Worm (Caenorhabditis elegans) whole organism, L1 larva: ENCODE results near the gene C05E4.15.

Source experiments
- alr-1 ChIP-seq: fragments of 200-800 bp; sonication (Bioruptor generic); optimal IDR thresholded peaks from 2 replicates; lab custom pipeline; 2018; ENCODE audit warnings: borderline replicate concordance, mild to moderate bottlenecking, missing genetic modification characterization, missing compliant biosample characterization
- blmp-1 ChIP-seq: fragments of 150-350 bp; optimal IDR thresholded peaks from 2 replicates; lab custom pipeline; 2014; ENCODE audit warnings: missing biosample characterization, missing genetic modification characterization
- lin-15B ChIP-seq: fragments of 150-350 bp; sonication (generic microtip); optimal IDR thresholded peaks from 3 replicates; lab custom pipeline; 2014; ENCODE audit warnings: missing biosample characterization, missing genetic modification characterization
- unc-62 ChIP-seq: fragments of 150-350 bp; optimal IDR thresholded peaks from 2 replicates; lab custom pipeline; 2014; ENCODE audit warnings: missing biosample characterization, missing genetic modification reagents, missing genetic modification characterization

ce11 chrV:797241-797640 lies 36.1 kb upstream of the C05E4.15 start:
- no peak for TF ChIP-seq lin-15B (tag; lab: Kevin White, UChicago)
- TF ChIP-seq unc-62 (GFP tag; lab: Kevin White, UChicago): no peak
- TF ChIP-seq blmp-1: no peak
- no peak for TF ChIP-seq alr-1 (tag; lab: Kevin White, UChicago)
